Fruit fly (Drosophila melanogaster) whole organism, adult: ENCODE data around the gene CG42780.

Experiments used
- CG11617 ChIP-seq: fragments of 200-800 bp; sonication (Bioruptor generic); optimal IDR thresholded peaks from 2 replicates; lab custom pipeline; 2017; ENCODE audit warnings: mild to moderate bottlenecking, missing biosample characterization, missing genetic modification reagents, missing genetic modification characterization
- CG33017 ChIP-seq: fragments of 200-800 bp; sonication (Bioruptor generic); optimal IDR thresholded peaks from 2 replicates; lab custom pipeline; 2018; ENCODE audit warnings: missing biosample characterization, mild to moderate bottlenecking, missing genetic modification characterization, moderate library complexity
- Clk ChIP-seq: fragments of 200-800 bp; sonication (Bioruptor generic); optimal IDR thresholded peaks from 2 replicates; lab custom pipeline; 2017; ENCODE audit warnings: missing biosample characterization, missing genetic modification characterization
- cnc ChIP-seq, 2 experiments: fragments of >200 bp; optimal IDR thresholded peaks; 2 replicates each; lab custom pipeline; 2017
- kay ChIP-seq: fragments of 200-800 bp; sonication (Bioruptor generic); peaks from one replicate; lab custom pipeline; 2016; ENCODE audit warnings: missing biosample characterization, missing genetic modification characterization, borderline replicate concordance

dm6 chrX:7372475-7372874 is 40.5 kb upstream of the CG42780 start:
- TF ChIP-seq CG33017 (tag; lab: Kevin White, UChicago) (no peak), cnc (optimal IDR thresholded peaks at IDR 0.05; lab: Kevin White, UChicago) (no peak), kay (GFP tag; lab: Kevin White, UChicago) (no peak), CG11617 (GFP tag; lab: Kevin White, UChicago) (no peak), Clk (GFP tag; lab: Kevin White, UChicago) (no peak)
